Fruit fly (Drosophila melanogaster): ENCODE measurements around the gene CG15056.

Gene CG15056

DNA sequence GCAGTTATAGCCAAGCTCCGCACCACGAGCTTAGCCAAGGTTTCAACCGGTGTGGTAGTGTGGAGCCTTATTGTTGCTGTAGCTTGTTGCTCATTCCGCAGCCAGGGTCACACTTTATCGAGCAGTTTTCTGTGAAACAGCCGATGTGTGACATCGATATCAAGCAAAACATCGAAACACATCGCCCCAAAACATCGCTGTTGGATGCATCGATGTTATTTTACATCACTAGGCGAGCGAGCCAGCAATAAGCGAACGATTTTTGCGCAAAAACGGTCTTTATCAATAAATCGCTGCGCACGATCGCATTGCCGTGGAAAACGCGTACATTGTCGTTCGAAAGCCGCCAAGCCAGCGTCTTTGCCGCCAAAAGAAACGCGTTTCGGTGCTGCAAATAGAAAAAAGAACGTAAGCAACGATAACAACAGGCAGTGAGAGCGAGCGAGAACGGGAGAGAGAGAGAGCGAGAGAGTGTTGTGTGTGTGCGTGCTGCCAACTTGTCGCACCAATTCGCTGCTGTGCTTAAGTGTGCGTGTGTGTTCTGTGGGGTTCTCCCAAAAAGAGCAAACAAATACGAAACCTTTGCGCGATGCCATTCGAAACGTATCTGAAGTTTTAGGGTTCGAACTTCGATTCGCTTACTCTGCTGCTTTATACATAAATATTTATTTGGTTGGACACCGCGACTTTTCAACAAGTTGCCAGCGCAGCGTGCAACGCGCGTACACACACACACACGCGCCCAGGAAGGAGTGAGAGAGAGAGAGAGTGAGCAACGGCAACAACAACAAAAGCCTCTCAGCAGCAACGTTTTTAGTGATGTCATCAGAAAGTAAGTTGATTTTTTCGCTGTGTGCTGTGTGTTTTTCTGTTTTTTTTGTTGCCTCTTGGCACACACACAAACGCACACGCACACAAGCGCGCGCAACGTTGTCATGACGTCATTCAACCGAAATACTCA is 44.2 kb upstream of the CG15056 start (continued):
- peak in 1 of 2 experiments; percentile 72 for TF ChIP-seq Pdp1 (GFP tag; optimal IDR thresholded peaks at IDR 0.05)
- TF ChIP-seq Sin3A (optimal IDR thresholded peaks at IDR 0.05), result peak; percentile 90
- peak; percentile 98 for TF ChIP-seq hbn (GFP tag; IDR thresholded peaks at IDR 0.05; ENCODE audit: partially characterized antibody)
- TF ChIP-seq CG13624 (GFP tag; optimal IDR thresholded peaks at IDR 0.05), result peak; percentile 43
- TF ChIP-seq seq (GFP tag; IDR thresholded peaks at IDR 0.05), result no peak
- TF ChIP-seq rib (GFP tag; IDR thresholded peaks at IDR 0.05), result no peak
- TF ChIP-seq CrebB (tag; optimal IDR thresholded peaks at IDR 0.05), result peak; percentile 85
- TF ChIP-seq Ets97D (GFP tag; optimal IDR thresholded peaks at IDR 0.05), result peak; percentile 95
- no peak for TF ChIP-seq sc (optimal IDR thresholded peaks at IDR 0.05)
- TF ChIP-seq sc (GFP tag; optimal IDR thresholded peaks at IDR 0.05), result no peak
- TF ChIP-seq Eip74EF (GFP tag; optimal IDR thresholded peaks at IDR 0.05), result no peak
- peak; percentile 87 for TF ChIP-seq pita (GFP tag; optimal IDR thresholded peaks at IDR 0.05)
- TF ChIP-seq Doc2 (GFP tag; IDR thresholded peaks at IDR 0.05), result no peak
- no peak for TF ChIP-seq dati (GFP tag; IDR thresholded peaks at IDR 0.05)
- no peak for TF ChIP-seq Oli (tag; optimal IDR thresholded peaks at IDR 0.05)
- TF ChIP-seq Sox100B (GFP tag; optimal IDR thresholded peaks at IDR 0.05), result no peak
- TF ChIP-seq Aef1 (GFP tag; IDR thresholded peaks at IDR 0.05), result peak; percentile 87
- TF ChIP-seq sd (tag; optimal IDR thresholded peaks at IDR 0.05), result peak; percentile 19
- TF ChIP-seq CG7928 (GFP tag; optimal IDR thresholded peaks at IDR 0.05), result peak; percentile 65
- peak; percentile 14 for TF ChIP-seq CG15696 (tag; optimal IDR thresholded peaks at IDR 0.05)
- TF ChIP-seq MBD-R2 (GFP tag; IDR thresholded peaks at IDR 0.05), result peak; percentile 40
- TF ChIP-seq CG17568 (GFP tag; optimal IDR thresholded peaks at IDR 0.05), result no peak
- peak; percentile 96 for TF ChIP-seq nerfin-2 (GFP tag; IDR thresholded peaks at IDR 0.05; ENCODE audit: partially characterized antibody)
- TF ChIP-seq CG12769 (tag; optimal IDR thresholded peaks at IDR 0.05), result peak; percentile 53
- peak; percentile 42 for TF ChIP-seq Xbp1 (GFP tag; optimal IDR thresholded peaks at IDR 0.05)
- TF ChIP-seq bsh (GFP tag; optimal IDR thresholded peaks at IDR 0.05), result peak in 1 of 2 experiments; percentile 88
- no peak for TF ChIP-seq tx (GFP tag; optimal IDR thresholded peaks at IDR 0.05)
- TF ChIP-seq CG10979 (tag; optimal IDR thresholded peaks at IDR 0.05), result no peak
- TF ChIP-seq slbo (GFP tag; IDR thresholded peaks at IDR 0.05), result peak; percentile 47; the same call in 1 of the 2 replicates
- TF ChIP-seq BtbVII (GFP tag; optimal IDR thresholded peaks at IDR 0.05), result peak; percentile 68
- TF ChIP-seq CG3407 (GFP tag; optimal IDR thresholded peaks at IDR 0.05), result no peak
- no peak for TF ChIP-seq CG4404 (GFP tag; IDR thresholded peaks at IDR 0.05)
- no peak for TF ChIP-seq sisA (GFP tag; IDR thresholded peaks at IDR 0.05)
- peak; percentile 49 for TF ChIP-seq kni (GFP tag; optimal IDR thresholded peaks at IDR 0.05)
- no peak for TF ChIP-seq CG15269 (tag; optimal IDR thresholded peaks at IDR 0.05)
- peak; percentile 42 for TF ChIP-seq Meics (GFP tag; optimal IDR thresholded peaks at IDR 0.05)
- peak; percentile 81 for TF ChIP-seq CG3847 (GFP tag; IDR thresholded peaks at IDR 0.05)
- no peak for TF ChIP-seq tio (GFP tag; optimal IDR thresholded peaks at IDR 0.05)
- TF ChIP-seq CG15479 (GFP tag; optimal IDR thresholded peaks at IDR 0.05), result peak; percentile 85
- TF ChIP-seq cato (GFP tag; optimal IDR thresholded peaks at IDR 0.05; ENCODE audit: borderline replicate concordance), result no peak
- peak; percentile 46 for TF ChIP-seq vfl (GFP tag; optimal IDR thresholded peaks at IDR 0.05)
- peak; percentile 17 for TF ChIP-seq CG7839 (tag; optimal IDR thresholded peaks at IDR 0.05)
- TF ChIP-seq CG1602 (GFP tag; optimal IDR thresholded peaks at IDR 0.05), result peak; percentile 11
- peak; percentile 22 for TF ChIP-seq NfI (GFP tag; optimal IDR thresholded peaks at IDR 0.05)
- TF ChIP-seq D19B (GFP tag; optimal IDR thresholded peaks at IDR 0.05), result no peak
- no peak; the same call in 1 of the 2 replicates for TF ChIP-seq CG32767 (GFP tag; IDR thresholded peaks at IDR 0.05)
- peak; percentile 49 for TF ChIP-seq CG8290 (GFP tag; optimal IDR thresholded peaks at IDR 0.05)
- peak in 1 of 2 experiments; percentile 87 for TF ChIP-seq CG8290 (tag; optimal IDR thresholded peaks at IDR 0.05)
